Fruit fly (Drosophila melanogaster): Measurements from ENCODE around the gene Vps15.

Gene Vps15

dm6 chr3R:9234756-9235255, 10.9 kb downstream of the Vps15 start:
- TF ChIP-seq lola (GFP tag; optimal IDR thresholded peaks at IDR 0.05) (no peak), Dfd (GFP tag; optimal IDR thresholded peaks at IDR 0.05) (peak; percentile 42)

dm6 chr3R:9233763-9234162, 11.9 kb downstream of the Vps15 start:
- no peak for TF ChIP-seq HLH106 (tag; optimal IDR thresholded peaks at IDR 0.05)
- peak; percentile 97 for TF ChIP-seq Dfd (GFP tag; optimal IDR thresholded peaks at IDR 0.05)

- peak; percentile 92 for TF ChIP-seq Dfd (GFP tag; optimal IDR thresholded peaks at IDR 0.05)
- TF ChIP-seq Mio (GFP tag; optimal IDR thresholded peaks at IDR 0.05), result no peak
- no peak for TF ChIP-seq pan (optimal IDR thresholded peaks at IDR 0.05)
Measured at dm6 chr3R:9232346-9232745, 13.3 kb downstream of the Vps15 start.

dm6 chr3R:9229996-9230601, 15.6 kb downstream of the Vps15 start:
- TF ChIP-seq dl (GFP tag; optimal IDR thresholded peaks at IDR 0.05; ENCODE audit: insufficient read depth in 1 of 2, partially characterized antibody in 2 of 2) (no peak), Rel (GFP tag; optimal IDR thresholded peaks at IDR 0.05) (no peak), Rel (tag; optimal IDR thresholded peaks at IDR 0.05) (peak; percentile 50), Abd-B (GFP tag; optimal IDR thresholded peaks at IDR 0.05) (no peak), foxo (GFP tag; optimal IDR thresholded peaks at IDR 0.05) (peak in 1 of 2 experiments; percentile 33), brk (GFP tag; optimal IDR thresholded peaks at IDR 0.05) (no peak), OdsH (GFP tag; optimal IDR thresholded peaks at IDR 0.05) (peak; percentile 18), HLH106 (tag; optimal IDR thresholded peaks at IDR 0.05) (no peak), CrebA (GFP tag; optimal IDR thresholded peaks at IDR 0.05; ENCODE audit: borderline replicate concordance) (no peak), br (GFP tag; optimal IDR thresholded peaks at IDR 0.05) (peak; percentile 36), N (GFP tag; optimal IDR thresholded peaks at IDR 0.05) (no peak), tai (GFP tag; optimal IDR thresholded peaks at IDR 0.05) (no peak), pan (optimal IDR thresholded peaks at IDR 0.05) (no peak), Mio (GFP tag; optimal IDR thresholded peaks at IDR 0.05) (no peak), jim (GFP tag; optimal IDR thresholded peaks at IDR 0.05) (no peak), ey (GFP tag; optimal IDR thresholded peaks at IDR 0.05) (no peak), Vsx2 (GFP tag; optimal IDR thresholded peaks at IDR 0.05; ENCODE audit: partially characterized antibody) (no peak), GATAd (GFP tag; optimal IDR thresholded peaks at IDR 0.05) (no peak), rgr (GFP tag; optimal IDR thresholded peaks at IDR 0.05) (peak; percentile 48), Dif (GFP tag; optimal IDR thresholded peaks at IDR 0.05; ENCODE audit: partially characterized antibody) (no peak), usp (GFP tag; optimal IDR thresholded peaks at IDR 0.05) (no peak), Jra (GFP tag; optimal IDR thresholded peaks at IDR 0.05) (no peak), Myc (optimal IDR thresholded peaks at IDR 0.05) (no peak), Hnf4 (GFP tag; optimal IDR thresholded peaks at IDR 0.05) (no peak), h (GFP tag; optimal IDR thresholded peaks at IDR 0.05) (peak; percentile 45), sage (GFP tag; optimal IDR thresholded peaks at IDR 0.05) (peak; percentile 24), sv (GFP tag; optimal IDR thresholded peaks at IDR 0.05) (no peak), CG9705 (GFP tag; optimal IDR thresholded peaks at IDR 0.05) (no peak), Dfd (GFP tag; optimal IDR thresholded peaks at IDR 0.05) (no peak), CG32264 (GFP tag; optimal IDR thresholded peaks at IDR 0.05) (no peak), dmrt93B (GFP tag; optimal IDR thresholded peaks at IDR 0.05) (no peak), psq (GFP tag; optimal IDR thresholded peaks at IDR 0.05) (peak; percentile 10), fru (GFP tag; optimal IDR thresholded peaks at IDR 0.05) (peak; percentile 43), lola (GFP tag; optimal IDR thresholded peaks at IDR 0.05) (no peak), Sp1 (GFP tag; optimal IDR thresholded peaks at IDR 0.05) (peak; percentile 9), woc (GFP tag; optimal IDR thresholded peaks at IDR 0.05) (peak; percentile 51), Hr78 (GFP tag; optimal IDR thresholded peaks at IDR 0.05) (no peak), Hr83 (GFP tag; optimal IDR thresholded peaks at IDR 0.05; ENCODE audit: poor library complexity, severe bottlenecking) (no peak), dsf (GFP tag; optimal IDR thresholded peaks at IDR 0.05; ENCODE audit: borderline replicate concordance) (no peak)

Measured in whole organism, wandering third instar larva.